Fruit fly (Drosophila melanogaster): ENCODE data around the gene Boh2.
A peak's percentile ranks its signal among the peaks of the same experiment; 100 is the strongest.

Gene Boh2

DNA sequence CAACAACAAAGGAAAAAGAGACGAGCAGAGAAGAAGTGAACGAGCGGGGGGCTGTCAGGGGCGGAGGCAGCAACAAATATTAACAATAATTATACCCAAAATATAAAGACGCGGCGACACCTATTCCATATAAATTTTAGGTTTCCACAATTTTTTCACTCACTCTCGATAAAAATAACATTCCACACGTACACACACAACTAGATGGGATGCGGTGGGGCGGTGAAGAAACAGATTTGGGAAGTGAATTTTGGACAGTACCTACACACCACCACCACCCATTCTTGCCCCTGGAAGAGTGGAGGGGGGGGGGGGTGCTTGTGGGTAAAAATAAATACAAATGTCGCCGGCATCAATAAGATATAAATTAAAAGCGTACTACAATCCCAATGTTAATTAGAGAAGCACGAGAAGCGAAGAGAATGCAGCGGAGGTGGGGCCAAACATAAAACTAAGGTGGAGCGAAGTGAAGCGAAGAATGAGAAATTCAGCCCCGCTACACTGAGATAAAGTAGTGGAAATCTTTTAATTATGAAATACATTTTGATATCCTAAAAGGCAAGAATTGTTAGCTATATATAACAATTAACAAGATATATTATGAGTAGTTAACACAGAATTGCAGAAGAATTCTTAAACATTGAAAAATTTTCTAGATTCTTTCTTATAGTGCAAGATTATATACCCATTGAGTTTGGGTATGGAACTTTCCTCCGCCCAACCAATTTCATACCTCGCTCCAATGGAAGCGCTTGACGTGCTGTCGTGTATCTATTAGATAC, 29.9 kb downstream of the Boh2 start (continued):
- TF ChIP-seq CG6813 (GFP tag; optimal IDR thresholded peaks at IDR 0.05): no peak
- TF ChIP-seq phol (tag; optimal IDR thresholded peaks at IDR 0.05): peak; percentile 69
- no peak for TF ChIP-seq CG1233 (GFP tag; optimal IDR thresholded peaks at IDR 0.05)
- TF ChIP-seq Rx (GFP tag; IDR thresholded peaks at IDR 0.05): no peak
- TF ChIP-seq CG6654 (GFP tag; optimal IDR thresholded peaks at IDR 0.05): no peak
- peak; percentile 39 for TF ChIP-seq CG10654 (GFP tag; optimal IDR thresholded peaks at IDR 0.05)
- TF ChIP-seq CG7271 (tag; optimal IDR thresholded peaks at IDR 0.05): no peak
- peak; percentile 34 for TF ChIP-seq CG9817 (tag; optimal IDR thresholded peaks at IDR 0.05)
- peak; percentile 47 for TF ChIP-seq CG12155 (GFP tag; optimal IDR thresholded peaks at IDR 0.05)
- TF ChIP-seq Mes4 (GFP tag; optimal IDR thresholded peaks at IDR 0.05): no peak
- TF ChIP-seq B-H2 (GFP tag; optimal IDR thresholded peaks at IDR 0.05): no peak
- no peak for TF ChIP-seq CG9609 (GFP tag; optimal IDR thresholded peaks at IDR 0.05)
- no peak for TF ChIP-seq CG14860 (GFP tag; IDR thresholded peaks at IDR 0.05; ENCODE audit: partially characterized antibody)
- TF ChIP-seq toy (GFP tag; IDR thresholded peaks at IDR 0.05): no peak
- no peak for TF ChIP-seq rib (GFP tag; IDR thresholded peaks at IDR 0.05)
- TF ChIP-seq Drgx (GFP tag; IDR thresholded peaks at IDR 0.05): no peak
- TF ChIP-seq CG9215 (GFP tag; IDR thresholded peaks at IDR 0.05): no peak
- TF ChIP-seq CG12744 (GFP tag; optimal IDR thresholded peaks at IDR 0.05): no peak
- no peak for TF ChIP-seq CG13894 (tag; optimal IDR thresholded peaks at IDR 0.05)
- TF ChIP-seq Usf (GFP tag; optimal IDR thresholded peaks at IDR 0.05): no peak
- TF ChIP-seq Sox102F (GFP tag; optimal IDR thresholded peaks at IDR 0.05): peak; percentile 80
- TF ChIP-seq CG34224 (GFP tag; IDR thresholded peaks at IDR 0.05; ENCODE audit: partially characterized antibody): no peak
- TF ChIP-seq CG6272 (GFP tag; IDR thresholded peaks at IDR 0.05): no peak
- no peak for TF ChIP-seq HLH4C (GFP tag; IDR thresholded peaks at IDR 0.05; ENCODE audit: partially characterized antibody)
- TF ChIP-seq CG18764 (GFP tag; optimal IDR thresholded peaks at IDR 0.05): peak; percentile 26
- TF ChIP-seq Xrp1 (GFP tag; IDR thresholded peaks at IDR 0.05): peak; percentile 78
- peak; percentile 60 for TF ChIP-seq ttk (GFP tag; IDR thresholded peaks at IDR 0.05)
- TF ChIP-seq CG4404 (GFP tag; IDR thresholded peaks at IDR 0.05): no peak
- TF ChIP-seq pum (GFP tag; optimal IDR thresholded peaks at IDR 0.05): peak; percentile 8
- TF ChIP-seq Hr39 (optimal IDR thresholded peaks at IDR 0.05): no peak
- no peak for TF ChIP-seq CG1647 (GFP tag; optimal IDR thresholded peaks at IDR 0.05)
- peak in 1 of 2 experiments; percentile 32 for TF ChIP-seq Hr78 (GFP tag; optimal IDR thresholded peaks at IDR 0.05)
- peak; percentile 5 for TF ChIP-seq CG5180 (GFP tag; optimal IDR thresholded peaks at IDR 0.05)
- no peak for TF ChIP-seq Sry-δ (GFP tag; optimal IDR thresholded peaks at IDR 0.05)
- TF ChIP-seq GATAe (GFP tag; conservative IDR thresholded peaks at IDR 0.05): no peak
- no peak for TF ChIP-seq CG4360 (GFP tag; IDR thresholded peaks at IDR 0.05)
- no peak for TF ChIP-seq CG8281 (tag; optimal IDR thresholded peaks at IDR 0.05)
- peak; percentile 16 to 58 for TF ChIP-seq dpn (GFP tag; optimal IDR thresholded peaks at IDR 0.05)
- no peak for TF ChIP-seq Hmx (GFP tag; optimal IDR thresholded peaks at IDR 0.05)
- no peak for TF ChIP-seq jigr1 (GFP tag; IDR thresholded peaks at IDR 0.05)
- no peak for TF ChIP-seq CTCF (GFP tag; optimal IDR thresholded peaks at IDR 0.05)
- TF ChIP-seq hkb (optimal IDR thresholded peaks at IDR 0.05): no peak
- TF ChIP-seq hkb (GFP tag; IDR thresholded peaks at IDR 0.05): no peak
- TF ChIP-seq emc (GFP tag; optimal IDR thresholded peaks at IDR 0.05): no peak
- TF ChIP-seq CG2678 (tag; optimal IDR thresholded peaks at IDR 0.05): peak; percentile 66
- no peak for TF ChIP-seq br (optimal IDR thresholded peaks at IDR 0.05)
- peak; percentile 50; the same call in 1 of the 2 replicates for TF ChIP-seq H2.0 (GFP tag; IDR thresholded peaks at IDR 0.05)
- TF ChIP-seq CG11695 (GFP tag; IDR thresholded peaks at IDR 0.05): peak; percentile 57; the same call in 1 of the 3 replicates
- no peak for TF ChIP-seq Antp (GFP tag; optimal IDR thresholded peaks at IDR 0.05)
- TF ChIP-seq CG3847 (GFP tag; IDR thresholded peaks at IDR 0.05): peak; percentile 16; the same call in 1 of the 2 replicates
- peak; percentile 58 for TF ChIP-seq wor (GFP tag; IDR thresholded peaks at IDR 0.05)
- peak; percentile 79 for TF ChIP-seq CG13424 (tag; optimal IDR thresholded peaks at IDR 0.05)

All from whole organism, embryonic.